Worm (Caenorhabditis elegans) whole organism, L1 larva: Measurements from ENCODE around the gene sqst-5.

Experiments used
- C04F5.9 ChIP-seq: sonication (generic microtip); optimal IDR thresholded peaks from 2 replicates; lab custom pipeline; 2016; ENCODE audit warnings: missing genetic modification characterization, missing compliant biosample characterization
- C34B4.2 ChIP-seq: sonication (generic microtip); optimal IDR thresholded peaks from 2 replicates; lab custom pipeline; 2017; ENCODE audit warnings: mild to moderate bottlenecking, missing genetic modification characterization, missing compliant biosample characterization
- F16B12.6 ChIP-seq: fragments of 150-350 bp; optimal IDR thresholded peaks from 2 replicates; lab custom pipeline; 2014; ENCODE audit warnings: missing biosample characterization, missing genetic modification characterization
- alr-1 ChIP-seq: fragments of 200-800 bp; sonication (Bioruptor generic); optimal IDR thresholded peaks from 2 replicates; lab custom pipeline; 2018; ENCODE audit warnings: borderline replicate concordance, mild to moderate bottlenecking, missing genetic modification characterization, missing compliant biosample characterization
- aly-2 ChIP-seq: fragments of 150-350 bp; optimal IDR thresholded peaks from 2 replicates; lab custom pipeline; 2014; ENCODE audit warnings: missing biosample characterization, missing genetic modification characterization
- ama-1 ChIP-seq: fragments of 150-350 bp; optimal IDR thresholded peaks from 2 replicates; lab custom pipeline; 2014
- ceh-88 ChIP-seq: fragments of 200-800 bp; sonication (Bioruptor generic); IDR thresholded peaks from 2 replicates; pipeline ENCODE4 v1.3.6; 2022; ENCODE audit warnings: missing genetic modification characterization, missing compliant biosample characterization
- dpl-1 ChIP-seq, 3 experiments: fragments of 150-350 bp in 2 of 3; sonication (generic microtip) in 1 of 3; optimal IDR thresholded peaks; 2 replicates each; lab custom pipeline; 2014 to 2017; ENCODE audit warnings: missing biosample characterization in 3 of 3, missing genetic modification characterization in 3 of 3, missing genetic modification reagents in 3 of 3
- dsc-1 ChIP-seq: sonication (generic microtip); optimal IDR thresholded peaks from 2 replicates; lab custom pipeline; 2016; ENCODE audit warnings: mild to moderate bottlenecking, missing genetic modification characterization, missing compliant biosample characterization
- efl-1 ChIP-seq, 4 experiments: fragments of 150-350 bp; optimal IDR thresholded peaks in 3 of 4; peaks in 1 of 4; 1 replicate in 1 of 4; 2 replicates in 3 of 4; lab custom pipeline; 2014; ENCODE audit warnings: missing biosample characterization in 2 of 4, missing genetic modification characterization in 2 of 4, missing genetic modification reagents in 2 of 4
- egl-13 ChIP-seq: sonication (generic microtip); optimal IDR thresholded peaks from 2 replicates; lab custom pipeline; 2016; ENCODE audit warnings: missing genotype, missing genetic modification reagents, missing genetic modification characterization, missing compliant biosample characterization
- elt-3 ChIP-seq, 6 experiments: fragments of 150-350 bp in 1 of 6; sonication (generic microtip); optimal IDR thresholded peaks; 2 replicates each; lab custom pipeline; 2017 to 2018; ENCODE audit warnings: missing biosample characterization in 6 of 6, missing genetic modification characterization in 6 of 6, inconsistent platforms in 1 of 6
- fkh-10 ChIP-seq: sonication (generic microtip); optimal IDR thresholded peaks from 2 replicates; lab custom pipeline; 2017; ENCODE audit warnings: missing biosample characterization, missing genetic modification reagents, missing genetic modification characterization
- fkh-8 ChIP-seq: sonication (generic microtip); optimal IDR thresholded peaks from 2 replicates; lab custom pipeline; 2016; ENCODE audit warnings: mild to moderate bottlenecking, missing genetic modification characterization, missing compliant biosample characterization
- fos-1 ChIP-seq: fragments of 150-350 bp; optimal IDR thresholded peaks from 2 replicates; lab custom pipeline; 2014; ENCODE audit warnings: missing biosample characterization, missing genetic modification characterization
- hlh-17 ChIP-seq: fragments of 200-800 bp; sonication (Bioruptor generic); optimal IDR thresholded peaks from 2 replicates; lab custom pipeline; 2018; ENCODE audit warnings: missing genetic modification characterization, mild to moderate bottlenecking, missing compliant biosample characterization, moderate library complexity, borderline replicate concordance
- hlh-4 ChIP-seq: sonication (generic microtip); optimal IDR thresholded peaks from 2 replicates; lab custom pipeline; 2016; ENCODE audit warnings: mild to moderate bottlenecking, missing genetic modification characterization, missing compliant biosample characterization
- jun-1 ChIP-seq: fragments of 150-350 bp; optimal IDR thresholded peaks from 2 replicates; lab custom pipeline; 2014; ENCODE audit warnings: missing biosample characterization, missing genetic modification reagents, missing genetic modification characterization
- lin-14 ChIP-seq: fragments of 200-800 bp; sonication (Bioruptor generic); optimal IDR thresholded peaks from 2 replicates; lab custom pipeline; 2018; ENCODE audit warnings: mild to moderate bottlenecking, missing genetic modification characterization, moderate library complexity, missing compliant biosample characterization
- lin-35 ChIP-seq, 2 experiments: fragments of 150-350 bp; optimal IDR thresholded peaks; 2 replicates each; lab custom pipeline; 2014; ENCODE audit warnings: missing biosample characterization in 2 of 2, missing genetic modification characterization in 2 of 2, missing genetic modification reagents in 2 of 2
- lir-3 ChIP-seq: sonication (generic microtip); optimal IDR thresholded peaks from 2 replicates; lab custom pipeline; 2016; ENCODE audit warnings: mild to moderate bottlenecking, missing genetic modification characterization, moderate library complexity, missing compliant biosample characterization; ENCODE audit not compliant: poor library complexity
- nhr-11 ChIP-seq: fragments of 150-350 bp; optimal IDR thresholded peaks from 2 replicates; lab custom pipeline; 2014; ENCODE audit warnings: missing biosample characterization, missing genetic modification characterization
- nhr-47 ChIP-seq: sonication (generic microtip); optimal IDR thresholded peaks from 2 replicates; lab custom pipeline; 2016; ENCODE audit warnings: mild to moderate bottlenecking, missing genetic modification characterization, moderate library complexity, missing compliant biosample characterization
- nhr-84 ChIP-seq: sonication (generic microtip); optimal IDR thresholded peaks from 2 replicates; lab custom pipeline; 2017; ENCODE audit warnings: missing biosample characterization, missing genetic modification characterization
- pag-3 ChIP-seq: sonication (generic microtip); optimal IDR thresholded peaks from 2 replicates; lab custom pipeline; 2017; ENCODE audit warnings: missing genetic modification characterization, mild to moderate bottlenecking, missing compliant biosample characterization, antibody characterized with exemption, borderline replicate concordance; ENCODE audit not compliant: insufficient read depth
- rnt-1 ChIP-seq: sonication (generic microtip); optimal IDR thresholded peaks from 2 replicates; lab custom pipeline; 2016; ENCODE audit warnings: mild to moderate bottlenecking, missing genetic modification characterization, moderate library complexity, missing compliant biosample characterization
- sox-4 ChIP-seq: sonication (generic microtip); optimal IDR thresholded peaks from 2 replicates; lab custom pipeline; 2016; ENCODE audit warnings: missing genetic modification characterization, missing compliant biosample characterization
- sup-37 ChIP-seq: fragments of 200-800 bp; sonication (Bioruptor generic); optimal IDR thresholded peaks from 2 replicates; lab custom pipeline; 2018; ENCODE audit warnings: mild to moderate bottlenecking, missing genetic modification characterization, missing compliant biosample characterization
- swsn-7 ChIP-seq: sonication (generic microtip); optimal IDR thresholded peaks from 2 replicates; lab custom pipeline; 2016; ENCODE audit warnings: missing genetic modification characterization, missing compliant biosample characterization
- tbx-2 ChIP-seq: sonication (generic microtip); optimal IDR thresholded peaks from 2 replicates; lab custom pipeline; 2016; ENCODE audit warnings: missing genetic modification characterization, missing compliant biosample characterization
- unc-86 ChIP-seq: sonication (generic microtip); optimal IDR thresholded peaks from 2 replicates; lab custom pipeline; 2016; ENCODE audit warnings: missing genetic modification characterization, missing compliant biosample characterization
- xbp-1 ChIP-seq: sonication (generic microtip); optimal IDR thresholded peaks from 2 replicates; lab custom pipeline; 2016; ENCODE audit warnings: missing genetic modification characterization, missing compliant biosample characterization
- zip-4 ChIP-seq: fragments of 200-800 bp; sonication (Bioruptor generic); optimal IDR thresholded peaks from 2 replicates; lab custom pipeline; 2018; ENCODE audit warnings: mild to moderate bottlenecking, missing genetic modification characterization, moderate library complexity, missing compliant biosample characterization

Gene sqst-5

DNA sequence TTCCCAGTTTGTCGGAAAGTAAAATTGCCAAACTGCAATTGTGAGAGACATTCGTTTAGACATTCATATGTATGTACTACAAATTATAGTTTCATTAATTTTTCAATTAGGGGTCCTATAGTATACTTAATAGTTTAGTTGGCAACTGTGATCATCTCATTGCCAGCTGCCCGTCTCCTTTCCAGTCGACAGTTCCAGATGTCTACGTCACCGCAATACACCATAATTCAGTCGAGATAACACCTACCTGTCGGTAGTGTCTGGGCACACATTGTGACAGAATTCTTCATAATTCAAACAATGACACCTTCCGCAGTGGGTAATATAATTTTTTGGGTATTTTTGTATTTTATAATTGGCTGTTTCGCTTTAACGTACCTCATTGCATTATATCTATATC lies 26.1 kb upstream of the sqst-5 start, which contains the start of gene F40G9.19:
Gene F40G9.19, plus strand, starts transcription at position 301 of the 400 bp plus-strand sequence.
- no peak for TF ChIP-seq F16B12.6 (tag; lab: Kevin White, UChicago)

DNA sequence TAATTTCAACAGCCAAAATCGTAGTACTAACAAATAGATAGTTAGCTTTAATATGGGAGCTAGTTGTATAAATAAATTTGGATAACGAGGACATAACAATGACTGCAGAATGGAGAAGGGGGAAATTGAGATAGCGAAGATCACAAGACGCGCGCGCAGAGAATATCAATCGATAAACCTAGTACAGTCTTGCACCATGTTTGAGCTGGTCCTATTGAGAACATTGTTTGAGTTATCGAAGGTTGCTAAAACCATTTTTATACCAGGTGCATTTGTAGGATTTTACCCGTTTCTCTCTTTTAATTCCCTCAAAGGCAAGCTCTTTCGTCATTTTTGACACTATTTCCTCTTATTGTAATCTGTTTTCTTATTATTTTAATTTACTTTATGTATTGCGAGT lies 24.2 kb upstream of the sqst-5 start, which contains the start of the genes F40G9.9 and F40G9.12:
Gene F40G9.9, minus strand, starts transcription at position 101 of the 400 bp plus-strand sequence.
Gene F40G9.12, plus strand, starts transcription at position 231 of the 400 bp plus-strand sequence.
- no peak for TF ChIP-seq unc-86 (tag; lab: Kevin White, UChicago)
- no peak for TF ChIP-seq lin-14 (GFP tag; lab: Kevin White, UChicago)
- no peak for TF ChIP-seq sox-4
- TF ChIP-seq fkh-10 (GFP tag; lab: Kevin White, UChicago): no peak
- no peak for TF ChIP-seq C34B4.2 (tag; lab: Kevin White, UChicago)
- no peak for TF ChIP-seq hlh-4 (tag; lab: Kevin White, UChicago)
- TF ChIP-seq jun-1 (tag; lab: Kevin White, UChicago): no peak
- no peak for TF ChIP-seq dsc-1 (tag; lab: Kevin White, UChicago)
- TF ChIP-seq pag-3 (tag; lab: Kevin White, UChicago): no peak
- no peak for TF ChIP-seq lir-3 (tag; lab: Kevin White, UChicago)

DNA sequence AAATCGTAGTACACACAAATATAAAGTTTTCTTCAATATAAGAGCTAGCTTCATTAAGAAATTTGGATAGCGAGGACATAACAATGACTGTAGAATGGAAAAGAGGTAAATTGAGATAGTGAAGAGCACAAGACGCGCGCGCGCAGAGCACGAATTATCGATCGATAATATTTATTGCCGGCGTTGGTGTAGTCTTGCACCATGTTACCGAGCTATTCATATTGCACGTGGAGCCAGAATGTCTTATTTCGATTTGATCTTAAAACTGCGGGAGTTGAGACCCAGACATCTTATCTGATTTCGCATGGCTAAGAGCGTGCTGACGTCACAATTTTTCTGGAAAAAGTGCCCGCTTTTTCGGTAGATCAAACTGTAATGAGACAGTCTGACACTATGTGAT lies 22.1 kb upstream of the sqst-5 start, which contains the start of gene F40G9.18:
Gene F40G9.18, minus strand, starts transcription at position 101 of the 400 bp plus-strand sequence.
- TF ChIP-seq fkh-10 (GFP tag; lab: Kevin White, UChicago) (no peak), fkh-8 (tag; lab: Kevin White, UChicago) (no peak), jun-1 (tag; lab: Kevin White, UChicago) (no peak), nhr-11 (no peak), unc-86 (tag; lab: Kevin White, UChicago) (no peak), C04F5.9 (tag; lab: Kevin White, UChicago) (no peak), sup-37 (GFP tag; lab: Kevin White, UChicago) (no peak), nhr-47 (tag; lab: Kevin White, UChicago) (no peak), F16B12.6 (tag; lab: Kevin White, UChicago) (no peak), aly-2 (tag; lab: Kevin White, UChicago) (no peak), egl-13 (tag; lab: Kevin White, UChicago) (no peak), elt-3 (tag; optimal IDR thresholded peaks at IDR 0.05; lab: Kevin White, UChicago) (no peak), alr-1 (no peak)

DNA sequence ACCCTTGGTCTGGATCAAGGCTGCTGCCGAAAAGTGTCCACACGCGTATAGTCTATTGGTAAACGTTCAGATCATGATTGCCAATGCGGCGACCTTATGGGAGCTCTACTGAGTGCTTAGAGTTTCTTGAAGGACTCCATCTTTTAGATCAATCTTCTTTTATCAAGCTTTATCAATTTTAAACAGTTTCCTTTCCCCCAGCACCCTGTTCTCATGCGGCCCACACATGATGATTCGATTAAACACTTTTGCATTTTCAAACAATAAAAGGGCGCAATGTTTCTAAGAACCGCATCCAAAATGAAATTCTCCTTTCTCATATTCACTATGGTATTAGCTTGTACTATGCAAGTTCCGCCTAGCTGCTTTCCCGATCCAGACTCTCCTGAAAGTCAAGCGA lies 18.0 kb upstream of the sqst-5 start, which contains the start of gene F40G9.7:
Gene F40G9.7, plus strand, starts transcription at position 301 of the 400 bp plus-strand sequence.
- no peak for TF ChIP-seq zip-4 (GFP tag; lab: Kevin White, UChicago)
- no peak for TF ChIP-seq xbp-1 (tag; lab: Kevin White, UChicago)
- TF ChIP-seq nhr-11: no peak
- no peak for TF ChIP-seq egl-13 (tag; lab: Kevin White, UChicago)
- no peak for TF ChIP-seq C34B4.2 (tag; lab: Kevin White, UChicago)
- TF ChIP-seq tbx-2 (tag; lab: Kevin White, UChicago): no peak
- no peak for TF ChIP-seq nhr-84
- no peak for TF ChIP-seq alr-1

DNA sequence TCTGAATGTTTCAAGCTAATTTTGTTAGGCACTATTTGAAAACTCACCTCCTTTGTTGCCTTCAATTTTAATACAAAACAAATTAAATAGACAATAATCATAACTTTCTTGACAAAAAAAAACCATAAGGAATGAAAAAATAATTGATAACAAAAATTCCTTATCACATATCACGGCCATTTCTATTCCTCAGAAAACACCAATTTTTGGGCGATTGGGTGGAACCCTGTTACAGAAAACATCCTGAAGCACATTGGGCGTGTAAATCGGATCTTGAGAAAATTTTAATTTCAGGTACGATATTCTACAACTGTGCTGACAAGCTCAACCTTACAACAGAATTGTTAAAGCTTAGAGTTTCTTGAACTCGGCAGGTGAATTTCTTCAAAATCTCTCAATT lies 17.4 kb upstream of the sqst-5 start, which contains the start of gene F40G9.8:
Gene F40G9.8, minus strand, starts transcription at position 101 of the 400 bp plus-strand sequence.
- no peak for TF ChIP-seq ama-1 (lab: Kevin White, UChicago)
- no peak for TF ChIP-seq dpl-1 (GFP tag; optimal IDR thresholded peaks at IDR 0.05; lab: Kevin White, UChicago)
- no peak for TF ChIP-seq zip-4 (GFP tag; lab: Kevin White, UChicago)
- no peak for TF ChIP-seq ceh-88 (GFP tag; lab: Robert Waterston, UW)
- no peak for TF ChIP-seq efl-1 (optimal IDR thresholded peaks at IDR 0.05; lab: Kevin White, UChicago)
- no peak for TF ChIP-seq efl-1 (GFP tag; optimal IDR thresholded peaks at IDR 0.05 in 1 of 2; lab: Kevin White, UChicago)
- TF ChIP-seq swsn-7 (tag; lab: Kevin White, UChicago): no peak
- no peak for TF ChIP-seq fos-1
- no peak for TF ChIP-seq rnt-1 (tag; lab: Kevin White, UChicago)
- no peak for TF ChIP-seq alr-1
- no peak for TF ChIP-seq hlh-17 (GFP tag; lab: Kevin White, UChicago)
- TF ChIP-seq lin-35 (GFP tag; optimal IDR thresholded peaks at IDR 0.05; lab: Kevin White, UChicago): no peak
- no peak for TF ChIP-seq sup-37 (GFP tag; lab: Kevin White, UChicago)
